Worm (Caenorhabditis elegans): ENCODE results near the gene stn-2.
A peak's percentile ranks its signal among the peaks of the same experiment; 100 is the strongest.

Gene stn-2

ce11 chrX:7651219-7651958, 29.0 kb downstream of the stn-2 start (continued):
- TF ChIP-seq pat-9 (tag; optimal IDR thresholded peaks at IDR 0.05), result no peak
- peak; percentile 5 for TF ChIP-seq fkh-10 (GFP tag; optimal IDR thresholded peaks at IDR 0.05)
- no peak for TF ChIP-seq fkh-6 (tag; optimal IDR thresholded peaks at IDR 0.05)
- TF ChIP-seq C08G9.2 (tag; optimal IDR thresholded peaks at IDR 0.05), result no peak
- TF ChIP-seq Y22D7AL.16 (tag; optimal IDR thresholded peaks at IDR 0.05), result no peak
- no peak for TF ChIP-seq fax-1 (tag; optimal IDR thresholded peaks at IDR 0.05)
- no peak for TF ChIP-seq ceh-9 (tag; optimal IDR thresholded peaks at IDR 0.05)
- no peak for TF ChIP-seq hlh-8 (tag; optimal IDR thresholded peaks at IDR 0.05)
- no peak for TF ChIP-seq madf-2 (tag; optimal IDR thresholded peaks at IDR 0.05)
- peak; percentile 39 for TF ChIP-seq rnt-1 (tag; optimal IDR thresholded peaks at IDR 0.05)
- no peak for TF ChIP-seq C38D4.7 (GFP tag; optimal IDR thresholded peaks at IDR 0.05)
- peak; percentile 63 for TF ChIP-seq hlh-6 (tag; optimal IDR thresholded peaks at IDR 0.05)
- peak; percentile 49 for TF ChIP-seq unc-42 (tag; optimal IDR thresholded peaks at IDR 0.05)
- TF ChIP-seq ztf-16 (tag; optimal IDR thresholded peaks at IDR 0.05), result no peak
- TF ChIP-seq pha-2 (tag; optimal IDR thresholded peaks at IDR 0.05), result peak; percentile 13
- no peak for TF ChIP-seq ceh-48 (tag; optimal IDR thresholded peaks at IDR 0.05)
- peak; percentile 51 for TF ChIP-seq nfya-1 (tag; optimal IDR thresholded peaks at IDR 0.05)
- TF ChIP-seq pag-3 (tag; optimal IDR thresholded peaks at IDR 0.05; ENCODE audit: borderline replicate concordance), result no peak
- peak; percentile 70 for TF ChIP-seq sdc-2 (tag; optimal IDR thresholded peaks at IDR 0.05)
- TF ChIP-seq zip-5 (tag; optimal IDR thresholded peaks at IDR 0.05), result no peak
- no peak for TF ChIP-seq hlh-15 (tag; optimal IDR thresholded peaks at IDR 0.05)
- TF ChIP-seq T23F11.4 (GFP tag; optimal IDR thresholded peaks at IDR 0.05), result no peak
- peak; percentile 45 for TF ChIP-seq F13H6.1 (tag; optimal IDR thresholded peaks at IDR 0.05)
- no peak for TF ChIP-seq ahr-1 (tag; optimal IDR thresholded peaks at IDR 0.05)
- TF ChIP-seq hlh-30 (tag; optimal IDR thresholded peaks at IDR 0.05; ENCODE audit: insufficient read depth), result peak; percentile 17
- no peak for TF ChIP-seq gmeb-2 (tag; optimal IDR thresholded peaks at IDR 0.05)
- no peak for TF ChIP-seq tbx-7 (tag; optimal IDR thresholded peaks at IDR 0.05)
- 0 out of 2 replicates have a peak, but pooled peaks have one; percentile 15 for TF ChIP-seq unc-3 (GFP tag; conservative IDR thresholded peaks at IDR 0.05)
- TF ChIP-seq unc-3 (tag; optimal IDR thresholded peaks at IDR 0.05), result no peak
- TF ChIP-seq ceh-2 (tag; optimal IDR thresholded peaks at IDR 0.05), result peak; percentile 37
- TF ChIP-seq eyg-1 (tag; optimal IDR thresholded peaks at IDR 0.05), result no peak
- TF ChIP-seq nhr-11 (tag; optimal IDR thresholded peaks at IDR 0.05), result no peak
- TF ChIP-seq unc-55 (GFP tag; optimal IDR thresholded peaks at IDR 0.05), result peak; percentile 0
- TF ChIP-seq elt-2 (tag; optimal IDR thresholded peaks at IDR 0.05), result no peak
- peak; percentile 69 for TF ChIP-seq syd-9 (tag; optimal IDR thresholded peaks at IDR 0.05)

ce11 chrX:7645313-7645712, 35.1 kb downstream of the stn-2 start, which contains the start of gene F26A10.2:
TSS of gene F26A10.2 (minus strand) at chrX:7645413.
- TF ChIP-seq ceh-14 (tag; optimal IDR thresholded peaks at IDR 0.05) (no peak), unc-3 (GFP tag; conservative IDR thresholded peaks at IDR 0.05) (no peak), unc-3 (tag; optimal IDR thresholded peaks at IDR 0.05) (no peak), unc-42 (tag; optimal IDR thresholded peaks at IDR 0.05) (no peak)

ce11 chrX:7640811-7641210, 39.6 kb downstream of the stn-2 start:
- no peak for TF ChIP-seq tbx-2 (tag; optimal IDR thresholded peaks at IDR 0.05)
- no peak for TF ChIP-seq pat-9 (tag; optimal IDR thresholded peaks at IDR 0.05)
- no peak for TF ChIP-seq npax-4 (tag; optimal IDR thresholded peaks at IDR 0.05)
- no peak for TF ChIP-seq sdc-2 (tag; optimal IDR thresholded peaks at IDR 0.05)
